Fruit fly (Drosophila melanogaster): ENCODE data around the gene CG18081.

- no peak for TF ChIP-seq Ets98B (GFP tag; IDR thresholded peaks at IDR 0.05)
- no peak for TF ChIP-seq gl (tag; optimal IDR thresholded peaks at IDR 0.05)
- no peak for TF ChIP-seq CG12605 (GFP tag; IDR thresholded peaks at IDR 0.05)
- TF ChIP-seq Pif1B (GFP tag; optimal IDR thresholded peaks at IDR 0.05) = no peak
- no peak for TF ChIP-seq CG14655 (GFP tag; optimal IDR thresholded peaks at IDR 0.05)
- TF ChIP-seq Pif1A (GFP tag; optimal IDR thresholded peaks at IDR 0.05) = no peak
- TF ChIP-seq CG13204 (GFP tag; optimal IDR thresholded peaks at IDR 0.05) = no peak
- TF ChIP-seq CG17806 (tag; optimal IDR thresholded peaks at IDR 0.05) = no peak
- TF ChIP-seq Snoo (tag; optimal IDR thresholded peaks at IDR 0.05) = no peak
- no peak for TF ChIP-seq EcR (GFP tag; optimal IDR thresholded peaks at IDR 0.05)
- no peak for TF ChIP-seq CG15710 (tag; optimal IDR thresholded peaks at IDR 0.05)
- no peak for TF ChIP-seq D1 (tag; optimal IDR thresholded peaks at IDR 0.05)
- no peak for TF ChIP-seq CG4496 (GFP tag; IDR thresholded peaks at IDR 0.05)
Measured at dm6 chr3L:15808022-15808421, 27.2 kb downstream of the CG18081 start, which contains the start of gene CG6244.

Measured in whole organism, pupa.